Fruit fly (Drosophila melanogaster) whole organism, pupa: Measurements from ENCODE around the gene Nrg.

ENCODE experiments used
- CG12605 ChIP-seq: fragments of 200-800 bp; sonication (Bioruptor generic); IDR thresholded peaks from 2 replicates; pipeline ENCODE4 v1.3.6; 2022; ENCODE audit warnings: missing biosample characterization, missing genetic modification characterization
- CG14655 ChIP-seq: fragments of 200-800 bp; sonication (Bioruptor generic); optimal IDR thresholded peaks from 3 replicates; lab custom pipeline; 2017; ENCODE audit warnings: mild to moderate bottlenecking, missing biosample characterization, missing genetic modification reagents, missing genetic modification characterization
- CG15710 ChIP-seq: fragments of 200-800 bp; sonication (Bioruptor generic); optimal IDR thresholded peaks from 2 replicates; lab custom pipeline; 2018; ENCODE audit warnings: missing biosample characterization, mild to moderate bottlenecking, missing genetic modification characterization, moderate library complexity
- CG32121 ChIP-seq: fragments of 200-800 bp; sonication (Bioruptor generic); IDR thresholded peaks from 2 replicates; pipeline ENCODE4 v1.3.6; 2022; ENCODE audit warnings: missing biosample characterization, missing genetic modification characterization
- CG34367 ChIP-seq: fragments of 200-800 bp; sonication (Bioruptor generic); optimal IDR thresholded peaks from 2 replicates; lab custom pipeline; 2018; ENCODE audit warnings: missing biosample characterization, mild to moderate bottlenecking, missing genetic modification characterization
- CG4496 ChIP-seq: fragments of 200-800 bp; sonication (Bioruptor generic); IDR thresholded peaks from 3 replicates; pipeline ENCODE4 v1.3.6; 2022; ENCODE audit warnings: missing biosample characterization, missing genetic modification characterization
- D1 ChIP-seq: fragments of 200-800 bp; sonication (Bioruptor generic); optimal IDR thresholded peaks from 2 replicates; lab custom pipeline; 2018; ENCODE audit warnings: missing biosample characterization, mild to moderate bottlenecking, missing genetic modification characterization, moderate library complexity
- EcR ChIP-seq: fragments of 200-800 bp; sonication (Bioruptor generic); optimal IDR thresholded peaks from 3 replicates; lab custom pipeline; 2019; ENCODE audit warnings: missing biosample characterization, missing genetic modification characterization, mild to moderate bottlenecking, moderate library complexity, missing genetic modification reagents
- Ets98B ChIP-seq: fragments of 200-800 bp; sonication (Bioruptor generic); IDR thresholded peaks from 2 replicates; pipeline ENCODE4 v1.3.6; 2022; ENCODE audit warnings: missing biosample characterization, missing genetic modification characterization
- Snoo ChIP-seq: fragments of 200-800 bp; sonication (Bioruptor generic); optimal IDR thresholded peaks from 3 replicates; lab custom pipeline; 2017; ENCODE audit warnings: missing biosample characterization, mild to moderate bottlenecking, missing genetic modification characterization, inconsistent platforms
- gl ChIP-seq: fragments of 200-800 bp; sonication (Bioruptor generic); optimal IDR thresholded peaks from 2 replicates; lab custom pipeline; 2018; ENCODE audit warnings: missing biosample characterization, mild to moderate bottlenecking, missing genetic modification characterization

dm6 chrX:8536649-8537048 is 19.5 kb downstream of the Nrg start:
- TF ChIP-seq CG4496 (GFP tag; lab: Robert Waterston, UW) (no peak), EcR (GFP tag; lab: Kevin White, UChicago) (no peak), CG34367 (tag; lab: Kevin White, UChicago) (no peak), Snoo (tag; lab: Kevin White, UChicago) (no peak), Ets98B (GFP tag; lab: Robert Waterston, UW) (no peak), D1 (tag; lab: Kevin White, UChicago) (no peak), CG32121 (GFP tag; lab: Robert Waterston, UW) (no peak), CG12605 (GFP tag; lab: Robert Waterston, UW) (no peak), CG15710 (tag; lab: Kevin White, UChicago) (no peak), gl (no peak), CG14655 (no peak)
